Fruit fly (Drosophila melanogaster): ENCODE data around the gene CG2246.

CG2246 gene

dm6 chr3R:30587196-30587753 lies 14.0 kb downstream of the CG2246 start, which contains the start of gene CG9717 (continued):
- no peak for TF ChIP-seq CG43689 (GFP tag; IDR thresholded peaks at IDR 0.05)
- TF ChIP-seq H15 (GFP tag; IDR thresholded peaks at IDR 0.05) = no peak
- no peak for TF ChIP-seq insv (GFP tag; optimal IDR thresholded peaks at IDR 0.05)
- no peak for TF ChIP-seq Ptx1 (GFP tag; IDR thresholded peaks at IDR 0.05)
- TF ChIP-seq BtbVII (GFP tag; optimal IDR thresholded peaks at IDR 0.05) = no peak
- no peak for TF ChIP-seq ac (GFP tag; optimal IDR thresholded peaks at IDR 0.05)
- no peak for TF ChIP-seq slp2 (GFP tag; optimal IDR thresholded peaks at IDR 0.05)
- TF ChIP-seq CG12769 (tag; optimal IDR thresholded peaks at IDR 0.05) = peak; percentile 75
- TF ChIP-seq chif (GFP tag; optimal IDR thresholded peaks at IDR 0.05) = no peak
- no peak for TF ChIP-seq btn (GFP tag; optimal IDR thresholded peaks at IDR 0.05)
- TF ChIP-seq Meics (GFP tag; optimal IDR thresholded peaks at IDR 0.05) = no peak
- no peak for TF ChIP-seq gsb-n (tag; optimal IDR thresholded peaks at IDR 0.05)
- TF ChIP-seq CG11560 (tag; IDR thresholded peaks at IDR 0.05) = no peak
- TF ChIP-seq Rfx (GFP tag; IDR thresholded peaks at IDR 0.05) = no peak
- no peak for TF ChIP-seq BEAF-32 (GFP tag; optimal IDR thresholded peaks at IDR 0.05)
- no peak for TF ChIP-seq zfh1 (GFP tag; IDR thresholded peaks at IDR 0.05)
- TF ChIP-seq CG7745 (tag; optimal IDR thresholded peaks at IDR 0.05) = no peak
- no peak for TF ChIP-seq CG30020 (tag; optimal IDR thresholded peaks at IDR 0.05)
- no peak for TF ChIP-seq lmd (GFP tag; IDR thresholded peaks at IDR 0.05)
- TF ChIP-seq CG13424 (tag; optimal IDR thresholded peaks at IDR 0.05) = no peak
- 0 out of 4 replicates have a peak, but pooled peaks have one; percentile 17 for TF ChIP-seq chinmo (GFP tag; IDR thresholded peaks at IDR 0.05; ENCODE audit: partially characterized antibody)
- TF ChIP-seq CG4707 (GFP tag; optimal IDR thresholded peaks at IDR 0.05) = no peak
- TF ChIP-seq CG9817 (tag; optimal IDR thresholded peaks at IDR 0.05) = no peak

- peak; percentile 97 for TF ChIP-seq CG15514 (GFP tag; optimal IDR thresholded peaks at IDR 0.05)
- peak; percentile 0 for TF ChIP-seq BEAF-32 (GFP tag; optimal IDR thresholded peaks at IDR 0.05)
- TF ChIP-seq pzg (GFP tag; optimal IDR thresholded peaks at IDR 0.05) = peak; percentile 20
- TF ChIP-seq CG10267 (tag; optimal IDR thresholded peaks at IDR 0.05) = peak; percentile 12
- peak; percentile 17 for TF ChIP-seq Myb (GFP tag; optimal IDR thresholded peaks at IDR 0.05)
- TF ChIP-seq CG7928 (GFP tag; optimal IDR thresholded peaks at IDR 0.05) = peak; percentile 75
- no peak for TF ChIP-seq Trl (optimal IDR thresholded peaks at IDR 0.05)
- TF ChIP-seq Trl (GFP tag; optimal IDR thresholded peaks at IDR 0.05) = no peak
- TF ChIP-seq stwl (tag; optimal IDR thresholded peaks at IDR 0.05) = peak; percentile 8
- TF ChIP-seq Neu2 (GFP tag; optimal IDR thresholded peaks at IDR 0.05; ENCODE audit: borderline replicate concordance) = no peak
- peak; percentile 11 for TF ChIP-seq Sry-δ (GFP tag; optimal IDR thresholded peaks at IDR 0.05)
These were observed 17.7 kb downstream of the CG2246 start, which contains the start of gene Rpt6R for dm6 chr3R:30583542-30583941. Rpt6R (minus strand) TSS chr3R:30583697.

DNA sequence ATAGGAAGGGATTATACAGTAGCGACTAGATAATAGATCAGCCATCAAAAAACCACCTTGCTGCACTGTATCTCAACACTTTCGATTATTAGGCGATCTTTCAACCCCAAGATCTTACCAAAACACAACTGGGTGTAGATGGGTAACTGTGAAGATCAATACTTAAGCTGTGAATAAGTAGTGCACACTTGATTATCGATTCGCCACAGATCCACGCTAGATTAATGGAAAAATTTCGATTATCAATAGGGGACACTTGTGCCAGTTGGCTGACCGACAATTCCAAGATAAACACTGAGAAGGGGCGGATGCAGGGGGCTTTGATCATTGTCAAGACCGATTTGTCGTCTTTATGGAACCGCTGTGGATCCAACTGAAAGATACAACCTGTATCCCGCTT lies 22.2 kb downstream of the CG2246 start, which contains the start of gene CG9702:
CG9702 (plus strand) TSS at position 301 of the 400 bp plus-strand sequence.
- no peak for TF ChIP-seq pan (optimal IDR thresholded peaks at IDR 0.05)
- peak in 1 of 2 experiments; percentile 13 for TF ChIP-seq pan (GFP tag; optimal IDR thresholded peaks at IDR 0.05 in 1 of 2, IDR thresholded peaks at IDR 0.05 in 1 of 2)
- peak; percentile 37 for TF ChIP-seq ATbp (GFP tag; optimal IDR thresholded peaks at IDR 0.05)
- peak; percentile 38 for TF ChIP-seq Ets65A (GFP tag)
- TF ChIP-seq CG9797 (GFP tag; optimal IDR thresholded peaks at IDR 0.05) = no peak
- TF ChIP-seq slou (GFP tag; optimal IDR thresholded peaks at IDR 0.05) = no peak

Data from whole organism, embryonic.